Fruit fly (Drosophila melanogaster) whole organism, embryonic: ENCODE data around the gene CG32462.
A peak's percentile ranks its signal among the peaks of the same experiment; 100 is the strongest.

Experiments
- Ada2b ChIP-seq: fragments of 200-800 bp; sonication (Bioruptor generic); IDR thresholded peaks from 2 replicates; pipeline ENCODE4 v1.3.6; 2022; ENCODE audit warnings: missing biosample characterization, missing genetic modification characterization
- Adf1 ChIP-seq: fragments of 200-800 bp; sonication (Bioruptor generic); IDR thresholded peaks from 2 replicates; pipeline ENCODE4 v1.3.6; 2022; ENCODE audit warnings: missing biosample characterization, missing genetic modification characterization
- Asciz ChIP-seq: fragments of 200-800 bp; sonication (Bioruptor generic); optimal IDR thresholded peaks from 2 replicates; lab custom pipeline; 2017; ENCODE audit warnings: missing biosample characterization, mild to moderate bottlenecking, missing genetic modification characterization, missing genetic modification reagents
- CG10147 ChIP-seq: fragments of 200-800 bp; sonication (Bioruptor generic); optimal IDR thresholded peaks from 2 replicates; lab custom pipeline; 2019; ENCODE audit warnings: missing biosample characterization, mild to moderate bottlenecking, missing genetic modification characterization, moderate library complexity
- CG10321 ChIP-seq: fragments of 200-800 bp; sonication (Bioruptor generic); IDR thresholded peaks from 2 replicates; pipeline ENCODE4 v1.3.6; 2022; ENCODE audit warnings: missing biosample characterization, missing genetic modification characterization
- CG11504 ChIP-seq: fragments of 200-800 bp; sonication (Bioruptor generic); optimal IDR thresholded peaks from 3 replicates; lab custom pipeline; 2019; ENCODE audit warnings: missing biosample characterization, mild to moderate bottlenecking, missing genetic modification characterization, moderate library complexity
- CG12236 ChIP-seq: fragments of 200-800 bp; sonication (Bioruptor generic); optimal IDR thresholded peaks from 2 replicates; lab custom pipeline; 2016; ENCODE audit warnings: missing biosample characterization, missing genetic modification characterization
- CG12769 ChIP-seq: fragments of 200-800 bp; sonication (Bioruptor generic); optimal IDR thresholded peaks from 2 replicates; lab custom pipeline; 2019; ENCODE audit warnings: missing biosample characterization, mild to moderate bottlenecking, missing genetic modification characterization, moderate library complexity
- CG13296 ChIP-seq: fragments of 200-800 bp; sonication (Bioruptor generic); optimal IDR thresholded peaks from 3 replicates; lab custom pipeline; 2018; ENCODE audit warnings: missing biosample characterization, mild to moderate bottlenecking, missing genetic modification characterization
- CG14050 ChIP-seq: fragments of 200-800 bp; sonication (Bioruptor generic); IDR thresholded peaks from 3 replicates; pipeline ENCODE4 v1.3.6; 2022; ENCODE audit warnings: missing biosample characterization, missing genetic modification characterization
- CG1602 ChIP-seq: fragments of 200-800 bp; sonication (Bioruptor generic); optimal IDR thresholded peaks from 3 replicates; lab custom pipeline; 2016; ENCODE audit warnings: missing biosample characterization, missing genetic modification characterization
- CG1647 ChIP-seq: fragments of 200-800 bp; sonication (Bioruptor generic); optimal IDR thresholded peaks from 3 replicates; lab custom pipeline; 2016; ENCODE audit warnings: missing biosample characterization, missing genetic modification characterization
- CG18599 ChIP-seq: fragments of 200-800 bp; sonication (Bioruptor generic); optimal IDR thresholded peaks from 3 replicates; lab custom pipeline; 2017; ENCODE audit warnings: missing biosample characterization, missing genetic modification characterization, mild to moderate bottlenecking, moderate library complexity, missing genetic modification reagents
- CG2129 ChIP-seq: fragments of 200-800 bp; sonication (Bioruptor generic); IDR thresholded peaks from 2 replicates; pipeline ENCODE4 v1.3.6; 2022; ENCODE audit warnings: missing biosample characterization, missing genetic modification characterization; ENCODE audit not compliant: partially characterized antibody
- CG3065 ChIP-seq: fragments of 200-800 bp; sonication (Bioruptor generic); optimal IDR thresholded peaks from 2 replicates; lab custom pipeline; 2016; ENCODE audit warnings: missing biosample characterization, missing genetic modification characterization
- CG31365 ChIP-seq: fragments of 200-800 bp; sonication (Bioruptor generic); optimal IDR thresholded peaks from 2 replicates; lab custom pipeline; 2018; ENCODE audit warnings: missing biosample characterization, mild to moderate bottlenecking, missing genetic modification characterization
- CG32532 ChIP-seq: fragments of 200-800 bp; sonication (Bioruptor generic); IDR thresholded peaks from 2 replicates; pipeline ENCODE4 v1.3.6; 2022; ENCODE audit warnings: missing biosample characterization, missing genetic modification characterization
- CG3281 ChIP-seq: fragments of 200-800 bp; sonication (Bioruptor generic); optimal IDR thresholded peaks from 3 replicates; lab custom pipeline; 2017; ENCODE audit warnings: missing biosample characterization, mild to moderate bottlenecking, missing genetic modification characterization
- CG34224 ChIP-seq: fragments of 200-800 bp; sonication (Bioruptor generic); IDR thresholded peaks from 3 replicates; pipeline ENCODE4 v1.3.6; 2022; ENCODE audit warnings: missing biosample characterization, missing genetic modification characterization; ENCODE audit not compliant: partially characterized antibody
- CG3847 ChIP-seq: fragments of 200-800 bp; sonication (Bioruptor generic); IDR thresholded peaks from 2 replicates; pipeline ENCODE4 v1.3.6; 2022; ENCODE audit warnings: missing biosample characterization, missing genetic modification characterization
- CG7271 ChIP-seq: fragments of 200-800 bp; sonication (Bioruptor generic); optimal IDR thresholded peaks from 2 replicates; lab custom pipeline; 2018; ENCODE audit warnings: missing biosample characterization, mild to moderate bottlenecking, missing genetic modification characterization, moderate library complexity
- CG8281 ChIP-seq: fragments of 200-800 bp; sonication (Bioruptor generic); optimal IDR thresholded peaks from 2 replicates; lab custom pipeline; 2018; ENCODE audit warnings: missing biosample characterization, mild to moderate bottlenecking, missing genetic modification characterization, moderate library complexity
- Dbx ChIP-seq: fragments of 200-800 bp; sonication (Bioruptor generic); IDR thresholded peaks from 3 replicates; pipeline ENCODE4 v1.3.6; 2022; ENCODE audit warnings: missing biosample characterization, missing genetic modification characterization
- Dp ChIP-seq: fragments of 200-800 bp; sonication (Bioruptor generic); optimal IDR thresholded peaks from 2 replicates; lab custom pipeline; 2018; ENCODE audit warnings: missing biosample characterization, mild to moderate bottlenecking, missing genetic modification characterization, moderate library complexity
- Ets65A ChIP-seq: fragments of 200-800 bp; sonication (Bioruptor generic); peaks from one replicate; lab custom pipeline; 2016; ENCODE audit warnings: missing biosample characterization, missing genetic modification characterization
- H2.0 ChIP-seq: fragments of 200-800 bp; sonication (Bioruptor generic); IDR thresholded peaks from 2 replicates; pipeline ENCODE4 v1.3.6; 2022; ENCODE audit warnings: missing biosample characterization, missing genetic modification characterization
- Hand ChIP-seq: fragments of 200-800 bp; sonication (Bioruptor generic); optimal IDR thresholded peaks from 2 replicates; lab custom pipeline; 2017; ENCODE audit warnings: mild to moderate bottlenecking, missing biosample characterization, missing genetic modification reagents, missing genetic modification characterization
- Hey ChIP-seq: fragments of 200-800 bp; sonication (Bioruptor generic); optimal IDR thresholded peaks from 3 replicates; lab custom pipeline; 2018; ENCODE audit warnings: missing biosample characterization, mild to moderate bottlenecking, missing genetic modification characterization
- Meics ChIP-seq: fragments of 200-800 bp; sonication (Bioruptor generic); optimal IDR thresholded peaks from 2 replicates; lab custom pipeline; 2017; ENCODE audit warnings: missing biosample characterization, mild to moderate bottlenecking, missing genetic modification characterization
- Mes4 ChIP-seq: fragments of 200-800 bp; sonication (Bioruptor generic); optimal IDR thresholded peaks from 2 replicates; lab custom pipeline; 2016; ENCODE audit warnings: missing biosample characterization, missing genetic modification characterization
- NC2β ChIP-seq: fragments of 200-800 bp; sonication (Bioruptor generic); optimal IDR thresholded peaks from 2 replicates; lab custom pipeline; 2016; ENCODE audit warnings: missing biosample characterization, missing genetic modification characterization
- Ptx1 ChIP-seq: fragments of 200-800 bp; sonication (Bioruptor generic); IDR thresholded peaks from 2 replicates; pipeline ENCODE4 v1.3.6; 2022; ENCODE audit warnings: missing biosample characterization, missing genetic modification characterization
- Taf1 ChIP-seq: fragments of 200-800 bp; sonication (Bioruptor generic); IDR thresholded peaks from 2 replicates; pipeline ENCODE4 v1.3.6; 2022; ENCODE audit warnings: missing biosample characterization, missing genetic modification characterization
- Trl ChIP-seq, 3 experiments: fragments of >200 bp in 2 of 3; fragments of 200-800 bp in 1 of 3; sonication (Bioruptor generic) in 1 of 3; optimal IDR thresholded peaks; 2 replicates in 1 of 3; 3 replicates in 2 of 3; lab custom pipeline; 2016 to 2017; ENCODE audit warnings: missing biosample characterization in 1 of 3, missing genetic modification characterization in 1 of 3
- Xbp1 ChIP-seq: fragments of 200-800 bp; sonication (Bioruptor generic); optimal IDR thresholded peaks from 3 replicates; lab custom pipeline; 2016; ENCODE audit warnings: missing biosample characterization, mild to moderate bottlenecking, missing genetic modification characterization
- YL-1 ChIP-seq: fragments of 200-800 bp; sonication (Bioruptor generic); optimal IDR thresholded peaks from 3 replicates; lab custom pipeline; 2017; ENCODE audit warnings: missing biosample characterization, mild to moderate bottlenecking, missing genetic modification characterization
- corto ChIP-seq: fragments of 200-800 bp; sonication (Bioruptor generic); optimal IDR thresholded peaks from 2 replicates; lab custom pipeline; 2016; ENCODE audit warnings: missing biosample characterization, mild to moderate bottlenecking, missing genetic modification characterization, moderate library complexity
- emc ChIP-seq: fragments of 200-800 bp; sonication (Bioruptor generic); optimal IDR thresholded peaks from 2 replicates; lab custom pipeline; 2016; ENCODE audit warnings: missing biosample characterization, missing genetic modification characterization
- her ChIP-seq: fragments of 200-800 bp; sonication (Bioruptor generic); optimal IDR thresholded peaks from 2 replicates; lab custom pipeline; 2016; ENCODE audit warnings: missing biosample characterization, missing genetic modification characterization
- hth ChIP-seq: fragments of >200 bp; optimal IDR thresholded peaks from 2 replicates; lab custom pipeline; 2017; ENCODE audit warnings: inconsistent platforms
- jumu ChIP-seq: fragments of 200-800 bp; sonication (Bioruptor generic); optimal IDR thresholded peaks from 3 replicates; lab custom pipeline; 2016; ENCODE audit warnings: missing biosample characterization, missing genetic modification characterization
- mam ChIP-seq: fragments of 200-800 bp; sonication (Bioruptor generic); optimal IDR thresholded peaks from 3 replicates; lab custom pipeline; 2016; ENCODE audit warnings: missing biosample characterization, missing genetic modification characterization
- odd ChIP-seq: fragments of 200-800 bp; sonication (Bioruptor generic); optimal IDR thresholded peaks from 2 replicates; lab custom pipeline; 2017; ENCODE audit warnings: missing biosample characterization, mild to moderate bottlenecking, missing genetic modification characterization
- pfk ChIP-seq: fragments of 200-800 bp; sonication (Bioruptor generic); optimal IDR thresholded peaks from 2 replicates; lab custom pipeline; 2018; ENCODE audit warnings: missing biosample characterization, mild to moderate bottlenecking, missing genetic modification characterization, moderate library complexity
- sens ChIP-seq: fragments of 200-800 bp; sonication (Bioruptor generic); peaks from one replicate; lab custom pipeline; 2016; ENCODE audit warnings: missing biosample characterization, missing genetic modification characterization
- slbo ChIP-seq: fragments of 200-800 bp; sonication (Bioruptor generic); IDR thresholded peaks from 2 replicates; pipeline ENCODE4 v1.3.6; 2022; ENCODE audit warnings: missing biosample characterization, missing genetic modification characterization
- sqz ChIP-seq: fragments of 200-800 bp; sonication (Bioruptor generic); optimal IDR thresholded peaks from 3 replicates; lab custom pipeline; 2018; ENCODE audit warnings: missing biosample characterization, mild to moderate bottlenecking, missing genetic modification characterization
- tll ChIP-seq, 2 experiments: fragments of 200-800 bp in 1 of 2; fragments of >200 bp in 1 of 2; sonication (Bioruptor generic) in 1 of 2; optimal IDR thresholded peaks; 2 replicates each; lab custom pipeline; 2017 to 2019; ENCODE audit warnings: missing biosample characterization in 2 of 2, missing genetic modification characterization in 2 of 2, mild to moderate bottlenecking in 1 of 2, moderate library complexity in 1 of 2
- trh ChIP-seq: fragments of 200-800 bp; sonication (Bioruptor generic); optimal IDR thresholded peaks from 2 replicates; lab custom pipeline; 2016; ENCODE audit warnings: missing biosample characterization, missing genetic modification characterization
- vvl ChIP-seq: fragments of 200-800 bp; sonication (Bioruptor generic); IDR thresholded peaks from 2 replicates; pipeline ENCODE4 v1.3.6; 2022; ENCODE audit warnings: missing biosample characterization, missing genetic modification characterization
- wek ChIP-seq: fragments of 200-800 bp; sonication (Bioruptor generic); optimal IDR thresholded peaks from 3 replicates; lab custom pipeline; 2018; ENCODE audit warnings: missing biosample characterization, mild to moderate bottlenecking, missing genetic modification characterization, moderate library complexity

Gene CG32462

DNA sequence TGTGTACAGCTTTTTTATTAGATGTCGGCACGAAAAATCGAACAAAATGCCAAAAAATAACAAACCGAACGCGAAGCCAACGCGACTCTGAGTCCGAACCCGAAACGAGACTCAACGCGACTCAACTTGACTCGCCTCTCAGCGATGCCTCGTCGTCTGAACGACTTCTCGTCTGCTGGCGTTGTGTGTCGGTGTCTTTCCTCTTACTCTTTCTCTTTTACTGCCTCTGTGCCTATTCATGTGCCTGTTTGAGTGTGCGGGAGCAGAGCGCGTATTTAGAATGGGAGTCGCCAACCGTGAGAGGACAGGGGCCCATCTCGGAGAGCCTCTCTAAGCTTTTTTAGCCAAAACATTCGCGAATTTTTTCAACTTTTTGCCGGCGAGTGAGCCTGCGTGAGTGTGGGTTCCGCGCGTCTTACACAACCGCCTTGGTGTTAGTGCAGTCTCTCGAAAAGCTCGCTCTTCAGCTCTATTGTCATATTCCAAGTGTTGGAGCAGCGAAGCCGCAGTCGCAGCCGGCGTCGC is 28.6 kb downstream of the CG32462 start:
- TF ChIP-seq trh (GFP tag; lab: Kevin White, UChicago) (no peak), CG14050 (GFP tag; lab: Robert Waterston, UW) (no peak), jumu (GFP tag; lab: Kevin White, UChicago) (no peak), CG1602 (GFP tag; lab: Kevin White, UChicago) (no peak), CG8281 (tag; lab: Kevin White, UChicago) (no peak), CG10147 (GFP tag; lab: Kevin White, UChicago) (no peak), Meics (no peak), CG12769 (tag; lab: Kevin White, UChicago) (peak; percentile 42), Adf1 (GFP tag; lab: Robert Waterston, UW) (peak; percentile 95), CG34224 (GFP tag; lab: Robert Waterston, UW) (peak; percentile 63; the same call in 1 of the 3 replicates), Ptx1 (GFP tag; lab: Robert Waterston, UW) (no peak), Mes4 (no peak), Trl (optimal IDR thresholded peaks at IDR 0.05; lab: Kevin White, UChicago) (peak; percentile 85 to 99), Trl (GFP tag; optimal IDR thresholded peaks at IDR 0.05; lab: Kevin White, UChicago) (no peak), CG31365 (tag; lab: Kevin White, UChicago) (no peak), sens (GFP tag; lab: Kevin White, UChicago) (no peak), corto (peak; percentile 48), H2.0 (GFP tag; lab: Robert Waterston, UW) (no peak), Taf1 (GFP tag; lab: Robert Waterston, UW) (no peak), Ets65A (GFP tag; lab: Kevin White, UChicago) (no peak), her (peak; percentile 20), CG2129 (GFP tag; lab: Robert Waterston, UW) (no peak), CG3281 (GFP tag; lab: Kevin White, UChicago) (no peak), CG3847 (GFP tag; lab: Robert Waterston, UW) (no peak), CG10321 (no peak), CG13296 (peak; percentile 19), CG7271 (tag; lab: Kevin White, UChicago) (no peak), CG18599 (GFP tag; lab: Kevin White, UChicago) (peak; percentile 34), CG1647 (no peak), tll (GFP tag; optimal IDR thresholded peaks at IDR 0.05; lab: Kevin White, UChicago) (no peak), Hand (GFP tag; lab: Kevin White, UChicago) (peak; percentile 62), CG12236 (no peak), slbo (GFP tag; lab: Robert Waterston, UW) (no peak), sqz (peak; percentile 69), NC2β (GFP tag; lab: Kevin White, UChicago) (no peak), CG32532 (GFP tag; lab: Robert Waterston, UW) (peak; percentile 61; the same call in 1 of the 2 replicates), odd (GFP tag; lab: Kevin White, UChicago) (no peak), Ada2b (no peak), Dp (GFP tag; lab: Kevin White, UChicago) (no peak), Dbx (GFP tag; lab: Robert Waterston, UW) (peak; percentile 67; the same call in 2 of the 3 replicates), wek (GFP tag; lab: Kevin White, UChicago) (no peak), mam (no peak), CG11504 (tag; lab: Kevin White, UChicago) (no peak), hth (lab: Kevin White, UChicago) (no peak), Asciz (GFP tag; lab: Kevin White, UChicago) (no peak), vvl (GFP tag; lab: Robert Waterston, UW) (peak; percentile 11; the same call in 1 of the 2 replicates), CG3065 (no peak), pfk (GFP tag; lab: Kevin White, UChicago) (no peak), Hey (tag; lab: Kevin White, UChicago) (no peak), Xbp1 (no peak), emc (GFP tag; lab: Kevin White, UChicago) (no peak), YL-1 (GFP tag; lab: Kevin White, UChicago) (no peak)
